Fruit fly (Drosophila melanogaster): ENCODE data around the gene tara.

tara gene

dm6 chr3R:16252898-16253412 lies 27.5 kb downstream of the tara start:
- no peak for TF ChIP-seq CG7745 (tag; optimal IDR thresholded peaks at IDR 0.05)
- no peak for TF ChIP-seq CG16815 (GFP tag; optimal IDR thresholded peaks at IDR 0.05)
- no peak for TF ChIP-seq CG31365 (tag; optimal IDR thresholded peaks at IDR 0.05)
- TF ChIP-seq Dek (tag; optimal IDR thresholded peaks at IDR 0.05) = no peak
- TF ChIP-seq corto (GFP tag; optimal IDR thresholded peaks at IDR 0.05) = peak; percentile 25
- no peak for TF ChIP-seq kay (GFP tag; optimal IDR thresholded peaks at IDR 0.05)
- TF ChIP-seq Sox100B (GFP tag; optimal IDR thresholded peaks at IDR 0.05) = no peak
- no peak for TF ChIP-seq vvl (GFP tag; IDR thresholded peaks at IDR 0.05)
- peak; percentile 97 for TF ChIP-seq sqz (GFP tag; optimal IDR thresholded peaks at IDR 0.05)
- TF ChIP-seq Hr78 (GFP tag; optimal IDR thresholded peaks at IDR 0.05) = no peak
- no peak for TF ChIP-seq odd (GFP tag; optimal IDR thresholded peaks at IDR 0.05)
- TF ChIP-seq Xbp1 (GFP tag; optimal IDR thresholded peaks at IDR 0.05) = no peak
- TF ChIP-seq CG18619 (GFP tag; optimal IDR thresholded peaks at IDR 0.05) = no peak
- TF ChIP-seq CG4707 (GFP tag; optimal IDR thresholded peaks at IDR 0.05) = no peak
- TF ChIP-seq CG1603 (tag; optimal IDR thresholded peaks at IDR 0.05) = no peak
- TF ChIP-seq CG12299 (tag; optimal IDR thresholded peaks at IDR 0.05) = no peak
- TF ChIP-seq lilli (GFP tag; optimal IDR thresholded peaks at IDR 0.05) = no peak
- no peak for TF ChIP-seq gcm (GFP tag; optimal IDR thresholded peaks at IDR 0.05)
- no peak for TF ChIP-seq CG31388 (GFP tag; optimal IDR thresholded peaks at IDR 0.05)
- TF ChIP-seq tll (GFP tag; optimal IDR thresholded peaks at IDR 0.05) = no peak
- TF ChIP-seq Dref (GFP tag; IDR thresholded peaks at IDR 0.05) = no peak
- TF ChIP-seq Ssrp (tag; optimal IDR thresholded peaks at IDR 0.05) = no peak
- TF ChIP-seq CG5953 (GFP tag; IDR thresholded peaks at IDR 0.05) = no peak
- TF ChIP-seq BEAF-32 (GFP tag; optimal IDR thresholded peaks at IDR 0.05) = no peak
- no peak for TF ChIP-seq CG18476 (GFP tag; optimal IDR thresholded peaks at IDR 0.05)
- no peak for TF ChIP-seq peb (GFP tag; IDR thresholded peaks at IDR 0.05)
- no peak for TF ChIP-seq Hmr (GFP tag; optimal IDR thresholded peaks at IDR 0.05)
- TF ChIP-seq jing (GFP tag; optimal IDR thresholded peaks at IDR 0.05) = no peak
- peak; percentile 71 for TF ChIP-seq Med (GFP tag)
- no peak for TF ChIP-seq br (optimal IDR thresholded peaks at IDR 0.05)
- no peak for TF ChIP-seq Scr (GFP tag; IDR thresholded peaks at IDR 0.05; ENCODE audit: partially characterized antibody)
- TF ChIP-seq zfh1 (GFP tag; IDR thresholded peaks at IDR 0.05) = no peak
- TF ChIP-seq run (tag; optimal IDR thresholded peaks at IDR 0.05) = no peak
- no peak for TF ChIP-seq Meics (GFP tag; optimal IDR thresholded peaks at IDR 0.05)
- no peak for TF ChIP-seq fru (optimal IDR thresholded peaks at IDR 0.05)
- peak; percentile 66 for TF ChIP-seq CG17385 (GFP tag; optimal IDR thresholded peaks at IDR 0.05)
- TF ChIP-seq CG10543 (GFP tag; optimal IDR thresholded peaks at IDR 0.05) = peak; percentile 98
- TF ChIP-seq CG13296 (GFP tag; optimal IDR thresholded peaks at IDR 0.05) = no peak
- TF ChIP-seq slp2 (GFP tag; optimal IDR thresholded peaks at IDR 0.05) = no peak
- peak; percentile 33 for TF ChIP-seq CG12769 (tag; optimal IDR thresholded peaks at IDR 0.05)
- no peak for TF ChIP-seq CG4282 (GFP tag; optimal IDR thresholded peaks at IDR 0.05)
- TF ChIP-seq CG3847 (GFP tag; IDR thresholded peaks at IDR 0.05) = no peak
- no peak for TF ChIP-seq CG14667 (GFP tag; IDR thresholded peaks at IDR 0.05)
- TF ChIP-seq CG13123 (GFP tag; optimal IDR thresholded peaks at IDR 0.05) = no peak
- TF ChIP-seq en (GFP tag; optimal IDR thresholded peaks at IDR 0.05) = no peak
- no peak for TF ChIP-seq her (GFP tag; optimal IDR thresholded peaks at IDR 0.05)
- no peak for TF ChIP-seq tna (GFP tag; IDR thresholded peaks at IDR 0.05; ENCODE audit: partially characterized antibody)
- no peak for TF ChIP-seq Camta (GFP tag; optimal IDR thresholded peaks at IDR 0.05)
- TF ChIP-seq pros (GFP tag; optimal IDR thresholded peaks at IDR 0.05) = peak; percentile 91
- TF ChIP-seq aop (GFP tag; IDR thresholded peaks at IDR 0.05) = no peak
- TF ChIP-seq CG17328 (GFP tag; IDR thresholded peaks at IDR 0.05) = no peak
